Fruit fly (Drosophila melanogaster) whole organism, embryonic: ENCODE results near the gene CG17768.

ENCODE experiments used
- Awh ChIP-seq: fragments of 200-800 bp; sonication (Bioruptor generic); IDR thresholded peaks from 2 replicates; pipeline ENCODE4, ENCODE4 v1.3.6; 2022; ENCODE audit warnings: missing biosample characterization, missing genetic modification characterization
- BEAF-32 ChIP-seq: fragments of 200-800 bp; sonication (Bioruptor generic); optimal IDR thresholded peaks from 3 replicates; lab custom pipeline; 2017; ENCODE audit warnings: missing biosample characterization, missing genetic modification characterization, mild to moderate bottlenecking, moderate library complexity, missing genetic modification reagents
- CG10267 ChIP-seq: fragments of 200-800 bp; sonication (Bioruptor generic); optimal IDR thresholded peaks from 2 replicates; lab custom pipeline; 2018; ENCODE audit warnings: missing biosample characterization, mild to moderate bottlenecking, missing genetic modification characterization, moderate library complexity
- CG10431 ChIP-seq: fragments of 200-800 bp; sonication (Bioruptor generic); optimal IDR thresholded peaks from 3 replicates; lab custom pipeline; 2018; ENCODE audit warnings: missing biosample characterization, mild to moderate bottlenecking, missing genetic modification characterization
- CG10654 ChIP-seq: fragments of 200-800 bp; sonication (Bioruptor generic); optimal IDR thresholded peaks from 2 replicates; lab custom pipeline; 2016; ENCODE audit warnings: missing biosample characterization, missing genetic modification characterization
- CG10979 ChIP-seq: fragments of 200-800 bp; sonication (Bioruptor generic); optimal IDR thresholded peaks from 2 replicates; lab custom pipeline; 2018; ENCODE audit warnings: missing biosample characterization, mild to moderate bottlenecking, missing genetic modification characterization, moderate library complexity
- CG11456 ChIP-seq: fragments of 200-800 bp; sonication (Bioruptor generic); IDR thresholded peaks from 3 replicates; pipeline ENCODE4 v1.3.6; 2022; ENCODE audit warnings: missing biosample characterization, missing genetic modification characterization
- CG11560 ChIP-seq: fragments of 200-800 bp; sonication (Bioruptor generic); IDR thresholded peaks from 3 replicates; pipeline ENCODE4 v1.3.6; 2022; ENCODE audit warnings: missing biosample characterization, missing genetic modification characterization
- CG12104 ChIP-seq: fragments of 200-800 bp; sonication (Bioruptor generic); optimal IDR thresholded peaks from 3 replicates; lab custom pipeline; 2016; ENCODE audit warnings: missing biosample characterization, missing genetic modification characterization
- CG16813 ChIP-seq: fragments of 200-800 bp; sonication (Bioruptor generic); IDR thresholded peaks from 3 replicates; pipeline ENCODE4 v1.3.6; 2022; ENCODE audit warnings: missing biosample characterization, missing genetic modification characterization; ENCODE audit not compliant: partially characterized antibody
- CG17829 ChIP-seq: fragments of 200-800 bp; optimal IDR thresholded peaks from 2 replicates; lab custom pipeline; 2019; ENCODE audit warnings: missing biosample characterization, mild to moderate bottlenecking, missing genetic modification characterization, moderate library complexity
- CG18262 ChIP-seq: fragments of 200-800 bp; optimal IDR thresholded peaks from 3 replicates; lab custom pipeline; 2019; ENCODE audit warnings: missing biosample characterization, mild to moderate bottlenecking, missing genetic modification characterization, moderate library complexity
- CG1832 ChIP-seq: fragments of 200-800 bp; sonication (Bioruptor generic); optimal IDR thresholded peaks from 2 replicates; lab custom pipeline; 2017; ENCODE audit warnings: missing biosample characterization, mild to moderate bottlenecking, missing genetic modification characterization, inconsistent platforms
- CG2116 ChIP-seq: fragments of 200-800 bp; sonication (Bioruptor generic); optimal IDR thresholded peaks from 3 replicates; lab custom pipeline; 2018; ENCODE audit warnings: missing biosample characterization, mild to moderate bottlenecking, missing genetic modification characterization
- CG2120 ChIP-seq: fragments of 200-800 bp; sonication (Bioruptor generic); optimal IDR thresholded peaks from 3 replicates; lab custom pipeline; 2016; ENCODE audit warnings: missing biosample characterization, missing genetic modification characterization
- CG2712 ChIP-seq: fragments of 200-800 bp; optimal IDR thresholded peaks from 3 replicates; lab custom pipeline; 2019; ENCODE audit warnings: missing biosample characterization, mild to moderate bottlenecking, missing genetic modification characterization, moderate library complexity
- CG34224 ChIP-seq: fragments of 200-800 bp; sonication (Bioruptor generic); IDR thresholded peaks from 3 replicates; pipeline ENCODE4 v1.3.6; 2022; ENCODE audit warnings: missing biosample characterization, missing genetic modification characterization; ENCODE audit not compliant: partially characterized antibody
- CG3726 ChIP-seq: fragments of 200-800 bp; sonication (Bioruptor generic); IDR thresholded peaks from 3 replicates; pipeline ENCODE4, ENCODE4 v1.3.6; 2022; ENCODE audit warnings: missing biosample characterization, missing genetic modification characterization
- CG4360 ChIP-seq: fragments of 200-800 bp; sonication (Bioruptor generic); IDR thresholded peaks from 2 replicates; pipeline ENCODE4 v1.3.6; 2022; ENCODE audit warnings: missing biosample characterization, missing genetic modification characterization
- CG4820 ChIP-seq: fragments of 200-800 bp; sonication (Bioruptor generic); optimal IDR thresholded peaks from 3 replicates; lab custom pipeline; 2016; ENCODE audit warnings: missing biosample characterization, missing genetic modification characterization
- CG6654 ChIP-seq: fragments of 200-800 bp; sonication (Bioruptor generic); optimal IDR thresholded peaks from 2 replicates; lab custom pipeline; 2017; ENCODE audit warnings: missing biosample characterization, mild to moderate bottlenecking, missing genetic modification characterization
- CG7745 ChIP-seq: fragments of 200-800 bp; sonication (Bioruptor generic); optimal IDR thresholded peaks from 2 replicates; lab custom pipeline; 2018; ENCODE audit warnings: missing biosample characterization, mild to moderate bottlenecking, missing genetic modification characterization, moderate library complexity
- Dll ChIP-seq: fragments of 200-800 bp; sonication (Bioruptor generic); IDR thresholded peaks from 4 replicates; pipeline ENCODE4 v1.3.6; 2022; ENCODE audit warnings: missing biosample characterization, missing genetic modification characterization; ENCODE audit not compliant: partially characterized antibody
- Fer1 ChIP-seq: fragments of 200-800 bp; sonication (Bioruptor generic); optimal IDR thresholded peaks from 2 replicates; lab custom pipeline; 2017; ENCODE audit warnings: missing biosample characterization, mild to moderate bottlenecking, missing genetic modification characterization
- HLH4C ChIP-seq: fragments of 200-800 bp; sonication (Bioruptor generic); IDR thresholded peaks from 3 replicates; pipeline ENCODE4 v1.3.6; 2022; ENCODE audit warnings: missing biosample characterization, missing genetic modification characterization; ENCODE audit not compliant: partially characterized antibody
- HmgD ChIP-seq: fragments of 200-800 bp; sonication (Bioruptor generic); optimal IDR thresholded peaks from 3 replicates; lab custom pipeline; 2016; ENCODE audit warnings: missing biosample characterization, missing genetic modification characterization
- HmgZ ChIP-seq: fragments of 200-800 bp; sonication (Bioruptor generic); optimal IDR thresholded peaks from 2 replicates; lab custom pipeline; 2018; ENCODE audit warnings: missing biosample characterization, mild to moderate bottlenecking, missing genetic modification characterization
- PHDP ChIP-seq: fragments of 200-800 bp; sonication (Bioruptor generic); optimal IDR thresholded peaks from 3 replicates; lab custom pipeline; 2018; ENCODE audit warnings: missing biosample characterization, mild to moderate bottlenecking, missing genetic modification characterization, moderate library complexity
- Poxn ChIP-seq: fragments of 200-800 bp; sonication (Bioruptor generic); IDR thresholded peaks from 2 replicates; pipeline ENCODE4 v1.3.6; 2022; ENCODE audit warnings: missing biosample characterization, missing genetic modification characterization
- Scr ChIP-seq: fragments of 200-800 bp; sonication (Bioruptor generic); IDR thresholded peaks from 2 replicates; pipeline ENCODE4 v1.3.6; 2022; ENCODE audit warnings: missing biosample characterization, missing genetic modification characterization; ENCODE audit not compliant: partially characterized antibody
- YL-1 ChIP-seq: fragments of 200-800 bp; sonication (Bioruptor generic); optimal IDR thresholded peaks from 3 replicates; lab custom pipeline; 2017; ENCODE audit warnings: missing biosample characterization, mild to moderate bottlenecking, missing genetic modification characterization
- aop ChIP-seq: fragments of 200-800 bp; sonication (Bioruptor generic); IDR thresholded peaks from 2 replicates; pipeline ENCODE4 v1.3.6; 2022; ENCODE audit warnings: missing biosample characterization, missing genetic modification characterization
- ash1 ChIP-seq: fragments of 200-800 bp; sonication (Bioruptor generic); optimal IDR thresholded peaks from 2 replicates; lab custom pipeline; 2018; ENCODE audit warnings: missing biosample characterization, mild to moderate bottlenecking, missing genetic modification characterization
- bbx ChIP-seq: fragments of 200-800 bp; sonication (Bioruptor generic); IDR thresholded peaks from 2 replicates; pipeline ENCODE4 v1.3.6; 2022; ENCODE audit warnings: missing biosample characterization, missing genetic modification characterization; ENCODE audit not compliant: partially characterized antibody
- cato ChIP-seq: fragments of 200-800 bp; sonication (Bioruptor generic); optimal IDR thresholded peaks from 2 replicates; lab custom pipeline; 2016; ENCODE audit warnings: missing biosample characterization, missing genetic modification characterization, borderline replicate concordance
- dpn ChIP-seq, 2 experiments: fragments of 200-800 bp; sonication (Bioruptor generic); optimal IDR thresholded peaks; 3 replicates each; lab custom pipeline; 2016; ENCODE audit warnings: missing biosample characterization in 2 of 2, missing genetic modification characterization in 2 of 2
- ems ChIP-seq: fragments of 200-800 bp; sonication (Bioruptor generic); optimal IDR thresholded peaks from 3 replicates; lab custom pipeline; 2016; ENCODE audit warnings: missing biosample characterization, missing genetic modification characterization
- gfzf ChIP-seq: fragments of 200-800 bp; sonication (Bioruptor generic); optimal IDR thresholded peaks from 2 replicates; lab custom pipeline; 2016; ENCODE audit warnings: missing biosample characterization, mild to moderate bottlenecking, missing genetic modification characterization, moderate library complexity
- h ChIP-seq: fragments of >200 bp; optimal IDR thresholded peaks from 2 replicates; lab custom pipeline; 2017
- nerfin-1 ChIP-seq: fragments of 200-800 bp; sonication (Bioruptor generic); optimal IDR thresholded peaks from 3 replicates; lab custom pipeline; 2019; ENCODE audit warnings: missing biosample characterization, mild to moderate bottlenecking, missing genetic modification characterization, moderate library complexity
- onecut ChIP-seq: fragments of 200-800 bp; sonication (Bioruptor generic); IDR thresholded peaks from 2 replicates; pipeline ENCODE4 v1.3.6; 2022; ENCODE audit warnings: missing biosample characterization, missing genetic modification characterization
- peb ChIP-seq: fragments of 200-800 bp; sonication (Bioruptor generic); IDR thresholded peaks from 2 replicates; pipeline ENCODE4 v1.3.6; 2022; ENCODE audit warnings: missing biosample characterization, missing genetic modification characterization
- pum ChIP-seq: fragments of 200-800 bp; sonication (Bioruptor generic); optimal IDR thresholded peaks from 2 replicates; lab custom pipeline; 2016; ENCODE audit warnings: missing biosample characterization, missing genetic modification characterization
- pzg ChIP-seq: fragments of 200-800 bp; sonication (Bioruptor generic); optimal IDR thresholded peaks from 3 replicates; lab custom pipeline; 2018; ENCODE audit warnings: missing biosample characterization, mild to moderate bottlenecking, missing genetic modification characterization, moderate library complexity
- sc ChIP-seq, 3 experiments: fragments of >200 bp in 2 of 3; fragments of 200-800 bp in 1 of 3; sonication (Bioruptor generic) in 1 of 3; optimal IDR thresholded peaks; 2 replicates in 2 of 3; 3 replicates in 1 of 3; lab custom pipeline; 2017; ENCODE audit warnings: mild to moderate bottlenecking in 1 of 3, missing biosample characterization in 1 of 3, missing genetic modification characterization in 1 of 3, missing genetic modification reagents in 1 of 3
- trem ChIP-seq: fragments of 200-800 bp; optimal IDR thresholded peaks from 3 replicates; lab custom pipeline; 2019; ENCODE audit warnings: missing biosample characterization, mild to moderate bottlenecking, missing genetic modification characterization, moderate library complexity
- unc-4 ChIP-seq: fragments of 200-800 bp; sonication (Bioruptor generic); IDR thresholded peaks from 2 replicates; pipeline ENCODE4 v1.3.6; 2022; ENCODE audit warnings: missing biosample characterization, missing genetic modification characterization; ENCODE audit not compliant: partially characterized antibody
- zen2 ChIP-seq: fragments of 200-800 bp; sonication (Bioruptor generic); IDR thresholded peaks from 3 replicates; pipeline ENCODE4 v1.3.6; 2022; ENCODE audit warnings: missing biosample characterization, missing genetic modification characterization; ENCODE audit not compliant: partially characterized antibody

Gene CG17768

DNA sequence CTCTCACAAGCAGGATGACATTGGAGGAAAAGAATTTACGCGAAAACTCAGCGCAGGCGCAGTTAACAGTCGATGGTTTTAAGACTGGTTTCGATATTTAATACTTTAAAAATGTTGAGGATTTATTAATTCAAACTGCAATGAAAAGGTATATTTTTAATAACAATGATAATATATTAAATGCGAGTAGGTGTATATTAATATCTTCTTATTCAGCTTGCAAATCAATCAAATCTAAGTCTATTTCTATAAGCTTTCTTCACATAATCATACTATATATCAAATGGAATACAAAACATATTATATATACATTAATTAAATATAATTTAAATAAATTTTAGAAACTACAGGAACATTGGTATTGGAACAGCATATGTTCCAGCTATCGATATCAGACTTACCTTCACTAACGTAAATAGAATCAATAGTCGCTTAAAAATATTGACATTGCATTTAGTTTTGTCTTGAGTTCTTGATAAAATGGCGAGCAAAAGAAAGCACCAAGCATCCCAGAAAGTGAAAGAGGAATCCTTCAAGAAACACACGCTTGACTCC lies 30.7 kb upstream of the CG17768 start, which contains the start of the genes TBC1D16 and holn1 (continued):
- peak; percentile 1 for TF ChIP-seq CG10267
- TF ChIP-seq CG17829 (tag; lab: Kevin White, UChicago) = peak; percentile 12
- peak; percentile 73 for TF ChIP-seq onecut (GFP tag; lab: Robert Waterston, UW)
- TF ChIP-seq zen2 = peak; percentile 5; the same call in 1 of the 3 replicates
- TF ChIP-seq gfzf (GFP tag; lab: Kevin White, UChicago) = no peak
- TF ChIP-seq HmgZ (tag; lab: Kevin White, UChicago) = no peak
- TF ChIP-seq CG18262 (tag; lab: Kevin White, UChicago) = peak; percentile 29
- peak; percentile 60 for TF ChIP-seq BEAF-32 (GFP tag; lab: Kevin White, UChicago)
- no peak for TF ChIP-seq CG2120 (GFP tag; lab: Kevin White, UChicago)
- TF ChIP-seq CG2712 = peak; percentile 30
- TF ChIP-seq Awh (GFP tag; lab: Robert Waterston, UW) = no peak
- no peak for TF ChIP-seq CG1832 (GFP tag; lab: Kevin White, UChicago)
- TF ChIP-seq Scr (GFP tag; lab: Robert Waterston, UW) = peak; percentile 71
- TF ChIP-seq bbx (GFP tag; lab: Robert Waterston, UW) = peak; percentile 30; the same call in 1 of the 2 replicates
- TF ChIP-seq Dll = peak; percentile 75
- peak; percentile 52; the same call in 2 of the 3 replicates for TF ChIP-seq HLH4C (GFP tag; lab: Robert Waterston, UW)
- no peak for TF ChIP-seq CG4360 (GFP tag; lab: Robert Waterston, UW)
- peak; percentile 21 for TF ChIP-seq CG2116
- no peak for TF ChIP-seq CG6654 (GFP tag; lab: Kevin White, UChicago)
- peak; percentile 3 for TF ChIP-seq nerfin-1
- TF ChIP-seq pzg = peak; percentile 13
- peak; percentile 1 for TF ChIP-seq CG12104 (GFP tag; lab: Kevin White, UChicago)
- TF ChIP-seq cato (GFP tag; lab: Kevin White, UChicago) = no peak
- 0 out of 3 replicates have a peak, but pooled peaks have one; percentile 13 for TF ChIP-seq CG16813 (GFP tag; lab: Robert Waterston, UW)
- TF ChIP-seq sc (optimal IDR thresholded peaks at IDR 0.05; lab: Kevin White, UChicago) = no peak
- TF ChIP-seq sc (GFP tag; optimal IDR thresholded peaks at IDR 0.05; lab: Kevin White, UChicago) = no peak
- peak; percentile 64 for TF ChIP-seq unc-4
- peak; percentile 45; the same call in 2 of the 3 replicates for TF ChIP-seq CG34224 (GFP tag; lab: Robert Waterston, UW)
- TF ChIP-seq PHDP (tag; lab: Kevin White, UChicago) = peak; percentile 23
- peak; percentile 35 for TF ChIP-seq trem
- TF ChIP-seq Fer1 (GFP tag; lab: Kevin White, UChicago) = no peak
- no peak for TF ChIP-seq HmgD

DNA sequence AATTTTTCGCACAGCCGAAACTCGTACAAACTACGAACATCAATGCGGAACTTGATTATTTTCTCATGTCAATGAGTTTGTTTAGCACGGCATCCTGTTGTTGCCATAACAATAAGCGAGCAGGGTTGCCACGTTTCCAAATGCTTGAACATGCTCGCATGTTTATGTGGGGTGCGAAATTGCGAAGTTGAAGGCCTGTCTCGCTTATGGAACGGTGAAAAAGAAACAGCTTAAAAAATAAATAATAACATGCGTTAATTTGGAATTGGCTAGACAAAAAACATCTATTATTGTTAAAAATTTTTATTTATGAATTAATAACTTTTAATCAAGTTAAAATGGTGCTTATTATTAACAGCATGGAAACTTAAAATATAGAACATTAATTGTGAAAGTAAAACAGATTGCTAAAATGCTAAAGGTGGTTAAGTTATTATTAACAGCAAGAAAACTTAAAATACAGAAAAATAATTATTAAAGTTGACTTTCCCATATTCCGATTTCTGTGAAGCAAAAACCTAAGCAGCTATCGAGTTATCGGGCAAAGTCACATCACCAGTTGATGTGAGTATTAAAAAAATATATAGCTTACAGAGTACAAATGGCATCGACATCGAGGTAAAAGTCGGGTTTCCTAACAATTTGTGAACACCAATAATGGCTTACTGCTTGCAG lies 25.9 kb upstream of the CG17768 start, which contains the start of the genes Bug22 and TfIIB:
Gene Bug22 (minus strand): TSS at position 117 of the 675 bp plus-strand sequence.
Gene TfIIB (plus strand): TSS at position 537 of the 675 bp plus-strand sequence.
- TF ChIP-seq unc-4 (no peak; the same call in 1 of the 2 replicates), CG11456 (peak; percentile 90), ash1 (GFP tag; lab: Kevin White, UChicago) (no peak), ems (GFP tag; lab: Kevin White, UChicago) (peak; percentile 52), sc (optimal IDR thresholded peaks at IDR 0.05; lab: Kevin White, UChicago) (no peak), sc (GFP tag; optimal IDR thresholded peaks at IDR 0.05; lab: Kevin White, UChicago) (no peak), YL-1 (peak; percentile 34), CG10979 (tag; lab: Kevin White, UChicago) (peak; percentile 42), CG7745 (tag; lab: Kevin White, UChicago) (no peak), CG11560 (tag; lab: Robert Waterston, UW) (no peak), Poxn (GFP tag; lab: Robert Waterston, UW) (no peak), CG3726 (GFP tag; lab: Robert Waterston, UW) (no peak), aop (GFP tag; lab: Robert Waterston, UW) (no peak), peb (no peak), h (no peak), CG4820 (GFP tag; lab: Kevin White, UChicago) (peak; percentile 99), CG10431 (GFP tag; lab: Kevin White, UChicago) (peak; percentile 18), pum (GFP tag; lab: Kevin White, UChicago) (peak; percentile 46), dpn (GFP tag; optimal IDR thresholded peaks at IDR 0.05; lab: Kevin White, UChicago) (peak; percentile 46 to 84), CG10654 (GFP tag; lab: Kevin White, UChicago) (peak; percentile 50)
